Fruit fly (Drosophila melanogaster) whole organism, embryonic: ENCODE measurements around the gene Atac2.

ENCODE experiments used
- Antp ChIP-seq: fragments of 200-800 bp; sonication (Bioruptor generic); optimal IDR thresholded peaks from 3 replicates; lab custom pipeline; 2016; ENCODE audit warnings: missing biosample characterization, missing genetic modification characterization
- CG10366 ChIP-seq: fragments of 200-800 bp; sonication (Bioruptor generic); IDR thresholded peaks from 2 replicates; pipeline ENCODE4 v1.3.6; 2022; ENCODE audit warnings: missing biosample characterization, missing genetic modification characterization
- CG12236 ChIP-seq: fragments of 200-800 bp; sonication (Bioruptor generic); optimal IDR thresholded peaks from 2 replicates; lab custom pipeline; 2016; ENCODE audit warnings: missing biosample characterization, missing genetic modification characterization
- CG14710 ChIP-seq: fragments of 200-800 bp; sonication (Bioruptor generic); optimal IDR thresholded peaks from 3 replicates; lab custom pipeline; 2019; ENCODE audit warnings: missing biosample characterization, mild to moderate bottlenecking, missing genetic modification characterization, moderate library complexity
- CG8388 ChIP-seq: fragments of 200-800 bp; sonication (Bioruptor generic); optimal IDR thresholded peaks from 2 replicates; lab custom pipeline; 2019; ENCODE audit warnings: missing biosample characterization, mild to moderate bottlenecking, missing genetic modification characterization, moderate library complexity
- Dll ChIP-seq: fragments of 200-800 bp; sonication (Bioruptor generic); IDR thresholded peaks from 4 replicates; pipeline ENCODE4 v1.3.6; 2022; ENCODE audit warnings: missing biosample characterization, missing genetic modification characterization; ENCODE audit not compliant: partially characterized antibody
- fd96Cb ChIP-seq: fragments of 200-800 bp; sonication (Bioruptor generic); optimal IDR thresholded peaks from 2 replicates; lab custom pipeline; 2018; ENCODE audit warnings: missing biosample characterization, mild to moderate bottlenecking, missing genetic modification characterization, moderate library complexity
- insv ChIP-seq, 2 experiments: fragments of 200-800 bp; sonication (Bioruptor generic); optimal IDR thresholded peaks; 3 replicates each; lab custom pipeline; 2016 to 2018; ENCODE audit warnings: missing biosample characterization in 2 of 2, missing genetic modification characterization in 2 of 2
- prd ChIP-seq, 3 experiments: fragments of >200 bp in 2 of 3; fragments of 200-800 bp in 1 of 3; sonication (Bioruptor generic) in 1 of 3; optimal IDR thresholded peaks in 2 of 3; IDR thresholded peaks in 1 of 3; 2 replicates in 2 of 3; 3 replicates in 1 of 3; pipeline versions ENCODE4 v1.3.6 to Lab custom; 2017 to 2022; ENCODE audit warnings: missing biosample characterization in 1 of 3, missing genetic modification characterization in 1 of 3
- tup ChIP-seq: fragments of 200-800 bp; sonication (Bioruptor generic); optimal IDR thresholded peaks from 2 replicates; lab custom pipeline; 2016; ENCODE audit warnings: missing biosample characterization, mild to moderate bottlenecking, missing genetic modification characterization, moderate library complexity

DNA sequence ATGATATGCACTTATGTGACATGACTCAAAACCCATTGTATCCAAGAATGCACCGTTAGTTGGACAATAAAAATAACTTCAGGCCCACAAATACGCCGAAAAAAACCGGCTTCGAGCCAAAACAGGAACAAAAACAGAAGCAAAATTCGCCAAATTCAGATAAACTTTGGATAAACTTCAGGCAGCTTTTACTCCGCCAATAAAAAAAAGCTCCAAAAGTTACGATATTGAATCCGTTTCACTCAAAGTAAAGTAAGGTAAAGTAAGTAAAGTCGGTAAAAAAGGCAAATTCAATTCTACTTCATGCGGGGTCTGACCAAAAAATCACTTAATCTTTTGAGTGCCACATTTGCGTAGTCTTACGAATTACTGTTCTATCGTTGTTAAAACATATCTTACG, 48.1 kb downstream of the Atac2 start:
- TF ChIP-seq CG12236 (GFP tag; lab: Kevin White, UChicago) (no peak), CG10366 (GFP tag; lab: Robert Waterston, UW) (no peak), CG8388 (GFP tag; lab: Kevin White, UChicago) (no peak), tup (no peak), Dll (GFP tag; lab: Robert Waterston, UW) (no peak), insv (GFP tag; optimal IDR thresholded peaks at IDR 0.05; lab: Kevin White, UChicago) (no peak), prd (optimal IDR thresholded peaks at IDR 0.05; lab: Kevin White, UChicago) (no peak), prd (GFP tag; IDR thresholded peaks at IDR 0.05; lab: Robert Waterston, UW) (no peak), Antp (GFP tag; lab: Kevin White, UChicago) (no peak), CG14710 (no peak), fd96Cb (tag; lab: Kevin White, UChicago) (no peak)
